Worm (Caenorhabditis elegans) whole organism, L2 larva: ENCODE results near the gene C12D12.3.

Experiments
- C34F6.9 ChIP-seq: fragments of 150-350 bp; optimal IDR thresholded peaks from 2 replicates; lab custom pipeline; 2014; ENCODE audit warnings: missing biosample characterization, missing genetic modification characterization
- F13H6.1 ChIP-seq: sonication (generic microtip); optimal IDR thresholded peaks from 2 replicates; lab custom pipeline; 2016; ENCODE audit warnings: missing genetic modification characterization, missing compliant biosample characterization
- Y55F3AM.14 ChIP-seq: fragments of 200-800 bp; sonication (Bioruptor generic); optimal IDR thresholded peaks from 2 replicates; lab custom pipeline; 2018; ENCODE audit warnings: mild to moderate bottlenecking, missing genetic modification characterization, missing compliant biosample characterization
- ZK546.5 ChIP-seq: sonication (generic microtip); optimal IDR thresholded peaks from 2 replicates; lab custom pipeline; 2017; ENCODE audit warnings: missing biosample characterization, missing genetic modification characterization
- aly-2 ChIP-seq: fragments of 150-350 bp; optimal IDR thresholded peaks from 2 replicates; lab custom pipeline; 2014; ENCODE audit warnings: missing biosample characterization, missing genetic modification characterization
- ama-1 ChIP-seq: fragments of 150-350 bp; optimal IDR thresholded peaks from 2 replicates; lab custom pipeline; 2018; ENCODE audit warnings: inconsistent platforms
- blmp-1 ChIP-seq: sonication (generic microtip); optimal IDR thresholded peaks from 2 replicates; lab custom pipeline; 2017; ENCODE audit warnings: missing genetic modification characterization, mild to moderate bottlenecking, missing compliant biosample characterization, antibody characterized with exemption, moderate library complexity; ENCODE audit not compliant: insufficient read depth
- ceh-16 ChIP-seq: fragments of 150-350 bp; optimal IDR thresholded peaks from 2 replicates; lab custom pipeline; 2014; ENCODE audit warnings: missing biosample characterization, missing genetic modification characterization
- ceh-82 ChIP-seq: fragments of 150-350 bp; optimal IDR thresholded peaks from 2 replicates; lab custom pipeline; 2014; ENCODE audit warnings: missing biosample characterization, missing genetic modification characterization
- dmd-4 ChIP-seq: sonication (generic microtip); optimal IDR thresholded peaks from 2 replicates; lab custom pipeline; 2017; ENCODE audit warnings: missing biosample characterization, missing genetic modification characterization
- egl-27 ChIP-seq: sonication (generic microtip); optimal IDR thresholded peaks from 3 replicates; lab custom pipeline; 2017; ENCODE audit warnings: missing biosample characterization, missing genetic modification reagents, missing genetic modification characterization
- elt-1 ChIP-seq: fragments of 150-350 bp; optimal IDR thresholded peaks from 2 replicates; lab custom pipeline; 2014; ENCODE audit warnings: missing biosample characterization, missing genetic modification characterization
- elt-3 ChIP-seq: sonication (generic microtip); optimal IDR thresholded peaks from 2 replicates; lab custom pipeline; 2017; ENCODE audit warnings: missing biosample characterization, missing genetic modification characterization
- fos-1 ChIP-seq: fragments of 150-350 bp; optimal IDR thresholded peaks from 2 replicates; lab custom pipeline; 2014; ENCODE audit warnings: missing biosample characterization, missing genetic modification characterization
- gmeb-1 ChIP-seq: fragments of 150-350 bp; optimal IDR thresholded peaks from 2 replicates; lab custom pipeline; 2014; ENCODE audit warnings: missing biosample characterization, missing genetic modification characterization
- lin-13 ChIP-seq: fragments of 150-350 bp; optimal IDR thresholded peaks from 2 replicates; lab custom pipeline; 2014; ENCODE audit warnings: missing biosample characterization, missing genetic modification reagents, missing genetic modification characterization
- lin-39 ChIP-seq: fragments of 150-350 bp; optimal IDR thresholded peaks from 2 replicates; lab custom pipeline; 2014; ENCODE audit warnings: missing biosample characterization, missing genetic modification reagents, missing genetic modification characterization
- lsy-2 ChIP-seq, 2 experiments: fragments of 150-350 bp in 1 of 2; sonication (generic microtip) in 1 of 2; optimal IDR thresholded peaks; 2 replicates each; lab custom pipeline; 2014 to 2017; ENCODE audit warnings: missing biosample characterization in 2 of 2, missing genetic modification characterization in 2 of 2
- mab-5 ChIP-seq: fragments of 150-350 bp; optimal IDR thresholded peaks from 2 replicates; lab custom pipeline; 2014; ENCODE audit warnings: missing biosample characterization, missing genetic modification characterization
- mbf-1 ChIP-seq: sonication (generic microtip); optimal IDR thresholded peaks from 2 replicates; lab custom pipeline; 2017; ENCODE audit warnings: missing biosample characterization, missing genetic modification characterization
- mdl-1 ChIP-seq, 2 experiments: fragments of 150-350 bp in 1 of 2; sonication (generic microtip) in 1 of 2; optimal IDR thresholded peaks; 2 replicates each; lab custom pipeline; 2017; ENCODE audit warnings: missing biosample characterization in 2 of 2, missing genetic modification characterization in 2 of 2
- nhr-10 ChIP-seq: sonication (generic microtip); optimal IDR thresholded peaks from 2 replicates; lab custom pipeline; 2017; ENCODE audit warnings: missing biosample characterization, missing genetic modification characterization
- nhr-11 ChIP-seq: fragments of 150-350 bp; optimal IDR thresholded peaks from 2 replicates; lab custom pipeline; 2014; ENCODE audit warnings: missing biosample characterization, missing genetic modification characterization
- nhr-129 ChIP-seq: fragments of 150-350 bp; optimal IDR thresholded peaks from 2 replicates; lab custom pipeline; 2014; ENCODE audit warnings: missing biosample characterization, missing genetic modification characterization
- nhr-21 ChIP-seq: fragments of 150-350 bp; optimal IDR thresholded peaks from 2 replicates; lab custom pipeline; 2014; ENCODE audit warnings: missing biosample characterization, missing genetic modification characterization
- nhr-23 ChIP-seq: fragments of 150-350 bp; optimal IDR thresholded peaks from 2 replicates; lab custom pipeline; 2014; ENCODE audit warnings: missing biosample characterization, missing genetic modification reagents, missing genetic modification characterization
- nhr-237 ChIP-seq: fragments of 150-350 bp; optimal IDR thresholded peaks from 2 replicates; lab custom pipeline; 2014; ENCODE audit warnings: missing biosample characterization, missing genetic modification characterization
- nhr-25 ChIP-seq: fragments of 150-350 bp; sonication (generic microtip); optimal IDR thresholded peaks from 3 replicates; lab custom pipeline; 2014; ENCODE audit warnings: missing biosample characterization, missing genetic modification characterization
- nhr-6 ChIP-seq: fragments of 150-350 bp; optimal IDR thresholded peaks from 2 replicates; lab custom pipeline; 2014; ENCODE audit warnings: missing biosample characterization, missing genetic modification characterization
- nhr-77 ChIP-seq: fragments of 150-350 bp; optimal IDR thresholded peaks from 2 replicates; lab custom pipeline; 2014; ENCODE audit warnings: missing biosample characterization, missing genetic modification characterization
- peb-1 ChIP-seq: fragments of 150-350 bp; optimal IDR thresholded peaks from 2 replicates; lab custom pipeline; 2014; ENCODE audit warnings: missing biosample characterization, missing genetic modification characterization
- sem-4 ChIP-seq: fragments of 150-350 bp; optimal IDR thresholded peaks from 2 replicates; lab custom pipeline; 2014; ENCODE audit warnings: missing biosample characterization, missing genetic modification reagents, missing genetic modification characterization
- skn-1 ChIP-seq: sonication (generic microtip); optimal IDR thresholded peaks from 2 replicates; lab custom pipeline; 2017; ENCODE audit warnings: missing biosample characterization, missing genetic modification characterization
- sma-3 ChIP-seq: sonication (generic microtip); optimal IDR thresholded peaks from 2 replicates; lab custom pipeline; 2016; ENCODE audit warnings: missing genetic modification reagents, missing genetic modification characterization, missing compliant biosample characterization
- sma-9 ChIP-seq, 2 experiments: fragments of 150-350 bp in 1 of 2; sonication (generic microtip) in 1 of 2; optimal IDR thresholded peaks; 2 replicates each; lab custom pipeline; 2014 to 2016; ENCODE audit warnings: missing genetic modification characterization in 2 of 2, mild to moderate bottlenecking in 1 of 2, missing biosample characterization in 1 of 2, missing compliant biosample characterization in 1 of 2, missing genetic modification reagents in 1 of 2, moderate library complexity in 1 of 2
- snpc-4 ChIP-seq: fragments of 150-350 bp; optimal IDR thresholded peaks from 2 replicates; lab custom pipeline; 2014; ENCODE audit warnings: missing biosample characterization, missing genetic modification characterization
- unc-39 ChIP-seq: fragments of 150-350 bp; optimal IDR thresholded peaks from 2 replicates; lab custom pipeline; 2014; ENCODE audit warnings: missing biosample characterization, missing genetic modification characterization
- unc-55 ChIP-seq: fragments of 150-350 bp; sonication (generic microtip); optimal IDR thresholded peaks from 3 replicates; lab custom pipeline; 2014; ENCODE audit warnings: missing biosample characterization, missing genetic modification reagents, missing genetic modification characterization
- unc-62 ChIP-seq: fragments of 150-350 bp; optimal IDR thresholded peaks from 2 replicates; lab custom pipeline; 2014; ENCODE audit warnings: missing biosample characterization, missing genetic modification reagents, missing genetic modification characterization
- ztf-1 ChIP-seq: fragments of 200-800 bp; sonication (Bioruptor generic); conservative IDR thresholded peaks from 2 replicates; pipeline ENCODE4 v1.3.6; 2022; ENCODE audit warnings: missing genetic modification characterization, missing compliant biosample characterization
- ztf-4 ChIP-seq: fragments of 150-350 bp; optimal IDR thresholded peaks from 2 replicates; lab custom pipeline; 2014; ENCODE audit warnings: missing biosample characterization, missing genetic modification characterization

The C12D12.3 gene

DNA sequence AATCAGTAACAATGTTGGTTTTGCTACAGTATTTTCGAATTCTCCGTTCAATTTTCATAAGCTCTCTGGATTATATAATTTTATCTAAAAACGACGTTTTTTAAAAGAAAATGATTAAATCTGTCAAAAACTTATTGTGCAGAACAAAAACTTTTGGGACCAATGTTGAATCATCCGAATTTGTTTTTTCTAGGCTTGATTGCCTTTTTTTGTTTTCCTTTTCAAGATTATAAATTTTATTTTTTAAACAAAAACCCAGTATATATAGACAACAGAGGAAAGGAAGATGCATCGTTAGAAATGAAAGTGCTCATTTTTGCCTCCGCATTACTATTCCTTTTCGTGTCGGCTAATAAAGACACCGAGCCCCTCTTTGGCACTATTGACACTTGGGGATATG, 44.6 kb upstream of the C12D12.3 start, which contains the start of gene ZK813.7:
ZK813.7 (plus strand) TSS at position 301 of the 400 bp plus-strand sequence.
- no peak for TF ChIP-seq ztf-1
- TF ChIP-seq mab-5 (tag; lab: Kevin White, UChicago): no peak
- TF ChIP-seq aly-2 (tag; lab: Kevin White, UChicago): no peak
- TF ChIP-seq nhr-6 (tag; lab: Kevin White, UChicago): no peak
- no peak for TF ChIP-seq fos-1 (tag; lab: Kevin White, UChicago)
- no peak for TF ChIP-seq nhr-11 (tag; lab: Kevin White, UChicago)
- TF ChIP-seq dmd-4: no peak
- no peak for TF ChIP-seq skn-1
- TF ChIP-seq sma-3 (GFP tag; lab: Kevin White, UChicago): no peak
- no peak for TF ChIP-seq ztf-4
- TF ChIP-seq unc-39 (tag; lab: Kevin White, UChicago): no peak
- no peak for TF ChIP-seq F13H6.1 (tag; lab: Kevin White, UChicago)
- TF ChIP-seq blmp-1 (tag; lab: Kevin White, UChicago): no peak
- no peak for TF ChIP-seq sem-4 (tag; lab: Kevin White, UChicago)
- no peak for TF ChIP-seq peb-1 (tag; lab: Kevin White, UChicago)
- no peak for TF ChIP-seq nhr-129 (tag; lab: Kevin White, UChicago)
- TF ChIP-seq, all 48 proteins: peak for 0

DNA sequence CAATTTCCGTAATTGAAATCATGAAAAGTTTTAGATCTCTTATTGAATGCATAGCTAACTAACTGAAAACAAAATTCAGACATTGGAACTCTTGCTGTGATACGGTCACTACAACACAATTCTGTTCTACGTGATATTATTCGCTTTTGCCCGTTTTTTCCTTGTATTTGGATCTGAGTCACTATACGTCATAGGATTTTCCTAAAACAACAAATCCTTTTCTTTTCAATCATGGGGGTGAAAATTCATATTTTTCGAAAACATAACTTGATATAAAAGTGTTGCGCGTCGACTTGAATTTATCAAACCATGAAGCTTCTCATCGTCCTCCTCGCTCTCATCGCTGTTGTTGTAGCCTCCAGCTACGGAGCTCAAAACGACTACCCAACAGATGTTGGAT, 43.1 kb upstream of the C12D12.3 start, which contains the start of gene ZK813.1:
ZK813.1 (plus strand) TSS at position 301 of the 400 bp plus-strand sequence.
- no peak for TF ChIP-seq egl-27
- TF ChIP-seq blmp-1 (tag; lab: Kevin White, UChicago): no peak
- TF ChIP-seq unc-39 (tag; lab: Kevin White, UChicago): no peak
- TF ChIP-seq lin-39 (tag; lab: Kevin White, UChicago): no peak
- TF ChIP-seq C34F6.9 (tag; lab: Kevin White, UChicago): no peak
- TF ChIP-seq elt-1: no peak
- TF ChIP-seq snpc-4 (tag; lab: Kevin White, UChicago): no peak

DNA sequence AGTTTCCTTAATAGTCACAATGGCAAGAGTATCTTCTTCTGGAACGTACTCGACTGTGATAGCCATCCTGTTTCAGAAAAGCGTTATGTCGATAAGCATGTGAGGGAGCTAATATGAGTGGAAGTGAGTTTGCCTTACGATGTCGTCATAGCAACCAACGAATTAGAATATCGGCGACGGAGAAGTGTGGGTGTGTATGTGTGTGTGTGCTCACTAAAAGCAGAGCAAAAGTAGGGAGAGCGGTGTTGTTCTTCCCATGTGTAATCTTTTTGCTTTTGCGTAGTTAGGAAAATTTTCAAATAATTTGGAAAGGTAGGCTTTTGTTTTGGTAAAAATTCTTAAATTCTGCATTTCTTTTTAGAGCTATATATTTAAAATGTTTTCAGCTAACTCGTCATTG, 38.0 kb upstream of the C12D12.3 start, which contains the start of gene ZK813.5:
ZK813.5 (minus strand) TSS at position 101 of the 400 bp plus-strand sequence.
- no peak for TF ChIP-seq nhr-21 (tag; lab: Kevin White, UChicago)
- TF ChIP-seq unc-55: no peak
- TF ChIP-seq nhr-129 (tag; lab: Kevin White, UChicago): no peak
- TF ChIP-seq ztf-4: no peak
- no peak for TF ChIP-seq nhr-25 (tag; lab: Kevin White, UChicago)
- no peak for TF ChIP-seq ztf-1

DNA sequence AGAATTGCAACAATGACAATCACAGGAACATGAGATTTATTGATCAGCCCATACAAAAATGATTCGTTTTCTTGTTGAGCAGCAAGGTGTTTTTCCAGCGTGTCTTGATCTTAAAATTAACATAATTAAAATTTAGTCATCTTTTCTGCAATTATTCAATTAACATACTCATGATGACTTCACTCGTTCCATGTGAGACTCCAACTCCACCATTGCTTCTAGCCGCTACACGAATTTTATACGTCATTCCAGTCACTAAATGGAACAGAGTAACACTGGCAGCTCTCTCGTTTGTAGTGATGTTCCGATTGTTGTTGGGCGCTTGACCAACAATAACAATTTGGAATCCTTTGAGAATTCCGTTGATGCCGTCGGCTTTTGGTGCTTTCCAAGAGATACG, 35.2 kb upstream of the C12D12.3 start:
- TF ChIP-seq lin-13 (GFP tag; lab: Kevin White, UChicago) (no peak), Y55F3AM.14 (no peak)

DNA sequence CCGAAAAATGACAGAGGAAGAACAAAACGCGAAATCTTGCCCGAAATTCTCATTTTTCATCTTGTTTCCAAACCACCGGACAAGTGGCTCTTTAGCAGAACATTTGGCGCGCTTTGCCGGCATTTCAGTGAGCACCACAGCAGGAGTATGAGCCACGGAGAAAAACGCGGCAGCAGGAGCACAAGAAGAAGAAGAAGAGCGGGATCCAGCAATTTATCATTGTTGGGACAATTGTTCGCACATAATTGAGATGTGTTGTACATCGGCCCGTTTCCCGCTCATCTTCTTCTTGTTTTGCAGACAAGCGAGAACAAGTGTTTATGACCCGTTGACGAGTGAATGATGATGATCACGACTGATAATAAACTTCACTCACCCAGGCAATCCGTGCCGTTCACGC, 33.5 kb upstream of the C12D12.3 start:
- TF ChIP-seq mdl-1 (tag; optimal IDR thresholded peaks at IDR 0.05; lab: Kevin White, UChicago) (no peak), fos-1 (tag; lab: Kevin White, UChicago) (no peak), C34F6.9 (tag; lab: Kevin White, UChicago) (peak; percentile 22), ceh-16 (tag; lab: Kevin White, UChicago) (no peak), unc-55 (peak; percentile 2), ama-1 (lab: Kevin White, UChicago) (no peak), unc-62 (GFP tag; lab: Kevin White, UChicago) (no peak), ZK546.5 (tag; lab: Kevin White, UChicago) (no peak), snpc-4 (tag; lab: Kevin White, UChicago) (no peak), nhr-77 (no peak), nhr-21 (tag; lab: Kevin White, UChicago) (no peak), F13H6.1 (tag; lab: Kevin White, UChicago) (peak; percentile 76), skn-1 (no peak), blmp-1 (tag; lab: Kevin White, UChicago) (no peak), sem-4 (tag; lab: Kevin White, UChicago) (no peak), lin-39 (tag; lab: Kevin White, UChicago) (peak; percentile 65), nhr-23 (tag; lab: Kevin White, UChicago) (no peak), nhr-6 (tag; lab: Kevin White, UChicago) (no peak), nhr-237 (tag; lab: Kevin White, UChicago) (no peak), mbf-1 (tag; lab: Kevin White, UChicago) (no peak), nhr-10 (tag; lab: Kevin White, UChicago) (no peak), mab-5 (tag; lab: Kevin White, UChicago) (peak; percentile 82), gmeb-1 (no peak), elt-3 (tag; lab: Kevin White, UChicago) (no peak), egl-27 (no peak), lin-13 (GFP tag; lab: Kevin White, UChicago) (no peak), ztf-4 (no peak), sma-9 (GFP tag; optimal IDR thresholded peaks at IDR 0.05; lab: Kevin White, UChicago) (peak; percentile 61), sma-9 (tag; optimal IDR thresholded peaks at IDR 0.05; lab: Kevin White, UChicago) (no peak), nhr-129 (tag; lab: Kevin White, UChicago) (no peak), lsy-2 (tag; optimal IDR thresholded peaks at IDR 0.05; lab: Kevin White, UChicago) (peak in 1 of 2 experiments; percentile 19), ceh-82 (tag; lab: Kevin White, UChicago) (no peak)
